Fruit fly (Drosophila melanogaster): Measurements from ENCODE around the gene CG8892.

CG8892 gene

DNA sequence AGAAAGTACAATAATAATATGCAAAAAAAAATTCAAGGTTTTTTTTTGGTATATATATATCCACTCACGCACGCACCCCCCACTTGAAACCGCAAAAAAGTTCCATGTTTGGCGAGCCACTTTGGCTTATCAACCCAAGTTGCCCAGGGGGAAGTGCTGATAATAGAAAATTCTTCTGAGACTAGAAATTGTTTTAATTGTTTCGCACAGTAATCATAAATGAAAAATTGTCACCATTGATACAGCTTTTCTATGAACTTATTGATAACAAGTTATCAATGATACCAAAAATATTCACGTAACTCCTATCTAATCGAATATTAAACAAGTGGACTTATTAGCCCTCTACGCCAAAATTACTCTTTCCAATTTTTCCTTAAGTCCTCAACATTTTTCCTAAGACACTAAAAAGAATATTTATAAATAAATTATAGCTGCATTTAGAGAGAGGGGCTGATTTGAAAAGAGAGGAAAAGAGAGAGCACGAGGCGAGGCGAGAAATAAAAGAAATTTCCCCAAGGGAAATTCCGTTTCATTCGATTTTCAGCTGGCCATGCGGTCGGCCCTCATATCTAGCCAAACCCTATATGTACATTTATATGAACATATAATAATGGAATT lies 17.3 kb upstream of the CG8892 start:
- TF ChIP-seq CG9948 (tag; optimal IDR thresholded peaks at IDR 0.05): no peak
- TF ChIP-seq Pif1B (GFP tag; optimal IDR thresholded peaks at IDR 0.05): no peak
- TF ChIP-seq Ets98B (GFP tag; IDR thresholded peaks at IDR 0.05): no peak
- TF ChIP-seq EcR (GFP tag; optimal IDR thresholded peaks at IDR 0.05): no peak
- TF ChIP-seq gl (tag; optimal IDR thresholded peaks at IDR 0.05): no peak
- TF ChIP-seq Pif1A (GFP tag; optimal IDR thresholded peaks at IDR 0.05): no peak
- TF ChIP-seq CG8301 (tag; optimal IDR thresholded peaks at IDR 0.05): no peak
- no peak for TF ChIP-seq CG12605 (GFP tag; IDR thresholded peaks at IDR 0.05)
- TF ChIP-seq CG14655 (GFP tag; optimal IDR thresholded peaks at IDR 0.05): no peak
- no peak for TF ChIP-seq CG13204 (GFP tag; optimal IDR thresholded peaks at IDR 0.05)
- TF ChIP-seq CG4496 (GFP tag; IDR thresholded peaks at IDR 0.05): no peak
- no peak for TF ChIP-seq CG34367 (tag; optimal IDR thresholded peaks at IDR 0.05)
- no peak for TF ChIP-seq rn (GFP tag; IDR thresholded peaks at IDR 0.05)
- TF ChIP-seq CG17806 (tag; optimal IDR thresholded peaks at IDR 0.05): no peak
- TF ChIP-seq CG32121 (GFP tag; IDR thresholded peaks at IDR 0.05): no peak
- no peak for TF ChIP-seq CG15710 (tag; optimal IDR thresholded peaks at IDR 0.05)
- TF ChIP-seq CG10348 (GFP tag; IDR thresholded peaks at IDR 0.05): no peak
- no peak for TF ChIP-seq D1 (tag; optimal IDR thresholded peaks at IDR 0.05)

DNA sequence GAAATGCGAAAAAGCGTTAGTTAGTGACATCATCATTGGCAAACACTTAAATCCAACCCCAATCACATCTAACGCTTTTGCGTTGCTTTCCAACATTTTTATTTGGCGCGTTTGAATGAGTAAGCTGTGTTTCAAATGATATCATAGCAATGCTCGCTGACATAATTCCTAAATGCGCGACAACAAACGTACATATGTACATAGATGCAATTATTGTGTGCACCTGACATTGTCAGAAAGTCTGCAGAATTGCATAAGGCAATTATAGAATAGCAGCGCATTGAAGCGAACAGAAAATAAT lies 16.8 kb upstream of the CG8892 start:
- TF ChIP-seq CG9948 (tag; optimal IDR thresholded peaks at IDR 0.05) (no peak), CG10348 (GFP tag; IDR thresholded peaks at IDR 0.05) (no peak), CG32121 (GFP tag; IDR thresholded peaks at IDR 0.05) (no peak), Pif1A (GFP tag; optimal IDR thresholded peaks at IDR 0.05) (no peak)

DNA sequence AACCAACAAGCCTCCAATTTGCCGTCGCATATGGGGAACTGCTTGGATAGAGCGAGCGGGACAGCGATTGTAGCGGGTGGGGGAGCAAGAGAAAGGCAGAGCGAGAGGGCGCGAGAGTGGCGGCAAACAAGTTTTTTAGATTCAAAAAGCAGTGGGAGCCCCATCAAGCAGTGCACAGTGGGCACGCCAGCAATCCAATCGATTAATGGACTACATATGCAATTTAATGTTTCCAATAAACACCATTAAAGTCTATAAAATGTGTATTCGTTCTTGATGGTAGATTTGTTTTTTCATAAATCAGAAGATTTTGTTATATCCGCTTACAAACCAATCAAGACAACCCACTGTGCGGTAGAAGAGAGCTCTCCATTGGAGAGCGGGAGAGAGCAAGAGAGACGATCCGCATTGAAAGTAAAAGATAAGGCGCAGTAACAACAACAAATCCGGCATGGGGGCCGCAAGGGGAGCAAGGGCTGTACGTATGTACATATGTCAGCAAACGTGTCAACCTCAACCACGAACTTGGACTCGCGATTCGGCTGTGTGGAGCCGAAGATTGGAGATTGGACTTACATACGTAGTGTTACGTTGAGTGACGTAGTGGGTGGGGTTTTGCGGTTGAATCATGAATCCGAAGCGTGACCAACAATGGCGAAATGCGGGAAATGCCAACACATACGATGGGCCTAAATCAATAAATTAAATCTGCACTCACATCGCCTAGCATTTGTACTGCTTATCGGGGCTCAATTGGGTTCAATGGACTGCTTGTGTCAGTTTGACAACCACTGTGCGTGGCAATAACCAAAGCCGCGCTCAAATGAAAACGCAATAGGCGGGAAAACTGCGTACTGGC lies 16.2 kb upstream of the CG8892 start:
- TF ChIP-seq CG17806 (tag; optimal IDR thresholded peaks at IDR 0.05) (peak; percentile 99), CG32121 (GFP tag; IDR thresholded peaks at IDR 0.05) (peak; percentile 99), fd96Ca (GFP tag; IDR thresholded peaks at IDR 0.05) (peak; percentile 99), D1 (tag; optimal IDR thresholded peaks at IDR 0.05) (peak; percentile 94), CG8159 (tag; optimal IDR thresholded peaks at IDR 0.05) (peak; percentile 99), Pif1B (GFP tag; optimal IDR thresholded peaks at IDR 0.05) (peak; percentile 99), Snoo (tag; optimal IDR thresholded peaks at IDR 0.05) (peak; percentile 99), rn (GFP tag; IDR thresholded peaks at IDR 0.05) (peak; percentile 98), CG9948 (tag; optimal IDR thresholded peaks at IDR 0.05) (peak; percentile 99), CG4496 (GFP tag; IDR thresholded peaks at IDR 0.05) (peak; percentile 100), EcR (GFP tag; optimal IDR thresholded peaks at IDR 0.05) (peak; percentile 95), CG34367 (tag; optimal IDR thresholded peaks at IDR 0.05) (peak; percentile 99), CG15710 (tag; optimal IDR thresholded peaks at IDR 0.05) (peak; percentile 98), CG13204 (GFP tag; optimal IDR thresholded peaks at IDR 0.05) (peak; percentile 96), CG10348 (GFP tag; IDR thresholded peaks at IDR 0.05) (peak; percentile 96), CG12605 (GFP tag; IDR thresholded peaks at IDR 0.05) (peak; percentile 99), Pif1A (GFP tag; optimal IDR thresholded peaks at IDR 0.05) (peak; percentile 99), CG14655 (GFP tag; optimal IDR thresholded peaks at IDR 0.05) (peak; percentile 100), CG8301 (tag; optimal IDR thresholded peaks at IDR 0.05) (peak; percentile 100), Ets98B (GFP tag; IDR thresholded peaks at IDR 0.05) (peak; percentile 100), gl (tag; optimal IDR thresholded peaks at IDR 0.05) (peak; percentile 98)

DNA sequence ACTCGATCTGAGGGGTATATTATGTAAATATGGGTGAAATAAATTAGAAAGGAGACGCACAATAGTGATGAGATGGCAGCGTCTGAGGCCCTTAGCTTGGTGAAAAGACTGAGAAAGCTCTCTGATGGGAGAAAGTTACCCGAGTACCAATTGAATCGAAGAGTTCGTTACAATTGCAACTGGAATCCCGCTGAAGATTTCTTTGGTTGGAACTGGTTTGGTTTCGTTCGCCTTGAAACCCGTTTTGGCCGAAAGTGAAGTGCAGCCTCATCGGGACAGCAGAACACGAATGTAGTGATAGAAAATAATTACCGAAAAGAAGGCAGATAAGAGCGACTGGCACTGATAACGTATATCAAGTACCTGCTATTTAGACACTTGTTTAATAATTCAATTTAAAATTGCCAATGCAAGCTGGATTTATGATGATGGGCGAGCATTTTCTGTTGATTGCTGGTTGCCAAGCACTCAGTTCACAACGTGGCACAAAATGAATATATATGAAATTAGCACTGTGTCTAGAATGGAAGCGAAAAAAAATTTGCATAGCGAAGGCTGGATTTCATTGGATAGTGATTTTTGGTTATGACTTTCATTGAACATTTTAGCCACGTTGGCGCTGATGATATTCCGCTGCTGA lies 15.0 kb upstream of the CG8892 start:
- TF ChIP-seq EcR (GFP tag; optimal IDR thresholded peaks at IDR 0.05) (no peak), CG8159 (tag; optimal IDR thresholded peaks at IDR 0.05) (no peak), Pif1B (GFP tag; optimal IDR thresholded peaks at IDR 0.05) (no peak), fd96Ca (GFP tag; IDR thresholded peaks at IDR 0.05) (no peak), gl (tag; optimal IDR thresholded peaks at IDR 0.05) (no peak), rn (GFP tag; IDR thresholded peaks at IDR 0.05) (no peak), CG9948 (tag; optimal IDR thresholded peaks at IDR 0.05) (no peak), CG14655 (GFP tag; optimal IDR thresholded peaks at IDR 0.05) (no peak), D1 (tag; optimal IDR thresholded peaks at IDR 0.05) (no peak), CG10348 (GFP tag; IDR thresholded peaks at IDR 0.05) (no peak), CG15710 (tag; optimal IDR thresholded peaks at IDR 0.05) (no peak), CG4496 (GFP tag; IDR thresholded peaks at IDR 0.05) (no peak), CG32121 (GFP tag; IDR thresholded peaks at IDR 0.05) (no peak), CG12605 (GFP tag; IDR thresholded peaks at IDR 0.05) (no peak), CG8301 (tag; optimal IDR thresholded peaks at IDR 0.05) (no peak), CG13204 (GFP tag; optimal IDR thresholded peaks at IDR 0.05) (no peak), CG17806 (tag; optimal IDR thresholded peaks at IDR 0.05) (no peak), Snoo (tag; optimal IDR thresholded peaks at IDR 0.05) (no peak), CG34367 (tag; optimal IDR thresholded peaks at IDR 0.05) (no peak)

DNA sequence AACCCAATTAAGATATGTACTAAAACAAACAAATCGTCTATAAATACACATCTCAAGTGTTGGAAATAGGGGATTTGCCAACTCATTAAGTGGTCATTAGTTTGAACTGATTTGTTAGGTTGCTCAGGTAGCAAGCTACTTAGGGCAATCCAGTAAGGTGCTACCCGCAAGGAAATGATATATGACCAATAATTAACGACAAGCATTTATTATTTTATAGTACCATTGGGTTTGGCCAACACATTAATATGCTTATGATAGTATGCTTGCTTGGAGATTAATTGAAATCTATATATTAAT lies 14.4 kb upstream of the CG8892 start:
- TF ChIP-seq CG8159 (tag; optimal IDR thresholded peaks at IDR 0.05): no peak
